Fruit fly (Drosophila melanogaster): ENCODE results near the gene Srrm1.

Srrm1 gene

DNA sequence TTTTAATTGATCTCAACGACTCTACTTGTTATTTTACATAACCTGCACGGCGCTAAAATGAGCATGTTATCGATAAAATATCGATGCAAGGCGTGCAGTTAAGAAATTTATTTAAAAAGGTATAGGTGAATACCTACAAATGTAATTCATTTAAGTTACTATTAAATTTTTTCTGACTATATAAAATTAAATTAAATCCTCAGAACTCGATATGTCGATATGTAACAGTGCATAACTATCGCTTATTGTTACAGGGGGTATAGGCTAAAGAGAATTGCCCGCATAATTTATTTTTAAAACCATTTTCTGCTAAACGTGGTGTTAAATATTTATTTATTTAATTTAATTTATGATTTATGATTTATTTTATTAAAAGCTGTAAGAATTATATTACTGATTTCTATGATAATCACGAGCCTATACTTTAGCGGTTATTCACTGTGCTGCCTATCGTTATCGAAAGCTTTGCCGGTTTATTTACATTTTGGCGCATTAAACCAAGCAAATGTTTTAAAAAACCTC, 18.8 kb upstream of the Srrm1 start, which contains the start of the genes mRpL20 and Icmt (continued):
- peak; percentile 95 for TF ChIP-seq fd3F (GFP tag; optimal IDR thresholded peaks at IDR 0.05)
- peak; percentile 81 for TF ChIP-seq CG17568 (GFP tag; optimal IDR thresholded peaks at IDR 0.05)
- peak; percentile 75 for TF ChIP-seq CG8290 (GFP tag; optimal IDR thresholded peaks at IDR 0.05)
- TF ChIP-seq CG8290 (tag; optimal IDR thresholded peaks at IDR 0.05) = no peak
- peak; percentile 49 for TF ChIP-seq CG6254 (GFP tag; optimal IDR thresholded peaks at IDR 0.05)
- peak; percentile 88 for TF ChIP-seq CG9437 (GFP tag; optimal IDR thresholded peaks at IDR 0.05)
- peak; percentile 95 for TF ChIP-seq dmrt99B (tag; optimal IDR thresholded peaks at IDR 0.05)
- peak; percentile 91 for TF ChIP-seq lab (GFP tag; optimal IDR thresholded peaks at IDR 0.05)
- peak; percentile 97 for TF ChIP-seq dysf (GFP tag; IDR thresholded peaks at IDR 0.05)
- no peak for TF ChIP-seq Dad (GFP tag; optimal IDR thresholded peaks at IDR 0.05)
- peak; percentile 87 for TF ChIP-seq fd96Cb (tag; optimal IDR thresholded peaks at IDR 0.05)
- peak; percentile 83 for TF ChIP-seq tio (GFP tag; optimal IDR thresholded peaks at IDR 0.05)
- peak; percentile 93 for TF ChIP-seq CG18262 (tag; optimal IDR thresholded peaks at IDR 0.05)
- peak; percentile 59 for TF ChIP-seq vfl (GFP tag; optimal IDR thresholded peaks at IDR 0.05)
- peak; percentile 91 for TF ChIP-seq CG11560 (tag; IDR thresholded peaks at IDR 0.05)
- peak; percentile 96 for TF ChIP-seq ara (GFP tag; IDR thresholded peaks at IDR 0.05)
- peak in 1 of 2 experiments; percentile 90 for TF ChIP-seq Eip74EF (GFP tag; optimal IDR thresholded peaks at IDR 0.05)
- TF ChIP-seq Bdp1 (GFP tag; optimal IDR thresholded peaks at IDR 0.05) = peak; percentile 49
- peak; percentile 97 for TF ChIP-seq H2.0 (GFP tag; IDR thresholded peaks at IDR 0.05)
- TF ChIP-seq mirr (GFP tag; optimal IDR thresholded peaks at IDR 0.05) = no peak
- peak; percentile 86 for TF ChIP-seq caup (GFP tag; optimal IDR thresholded peaks at IDR 0.05; ENCODE audit: severe bottlenecking)
- TF ChIP-seq ato (GFP tag; IDR thresholded peaks at IDR 0.05; ENCODE audit: partially characterized antibody) = no peak; the same call in 1 of the 2 replicates
- no peak for TF ChIP-seq prd (optimal IDR thresholded peaks at IDR 0.05)
- TF ChIP-seq prd (GFP tag; IDR thresholded peaks at IDR 0.05) = peak; percentile 99
- TF ChIP-seq BtbVII (GFP tag; optimal IDR thresholded peaks at IDR 0.05) = peak; percentile 72
- peak; percentile 76 for TF ChIP-seq CG10654 (GFP tag; optimal IDR thresholded peaks at IDR 0.05)
- peak; percentile 96 for TF ChIP-seq gsb-n (tag; optimal IDR thresholded peaks at IDR 0.05)
- peak; percentile 92 for TF ChIP-seq NfI (GFP tag; optimal IDR thresholded peaks at IDR 0.05)
- peak; percentile 93 for TF ChIP-seq B-H2 (GFP tag; optimal IDR thresholded peaks at IDR 0.05)
- no peak for TF ChIP-seq disco-r (GFP tag; optimal IDR thresholded peaks at IDR 0.05)
- TF ChIP-seq Hmr (GFP tag; optimal IDR thresholded peaks at IDR 0.05) = peak; percentile 95
- no peak for TF ChIP-seq repo (GFP tag; optimal IDR thresholded peaks at IDR 0.05)
- peak; percentile 92 for TF ChIP-seq CG14014 (GFP tag; IDR thresholded peaks at IDR 0.05)
- TF ChIP-seq Dbx (GFP tag; IDR thresholded peaks at IDR 0.05) = peak; percentile 92
- peak; percentile 77 for TF ChIP-seq Bgb (GFP tag; IDR thresholded peaks at IDR 0.05; ENCODE audit: partially characterized antibody)
- TF ChIP-seq vnd (GFP tag; IDR thresholded peaks at IDR 0.05; ENCODE audit: partially characterized antibody) = peak; percentile 85
- TF ChIP-seq CG15696 (tag; optimal IDR thresholded peaks at IDR 0.05) = peak; percentile 66
- TF ChIP-seq CG6765 (GFP tag; optimal IDR thresholded peaks at IDR 0.05) = peak; percentile 73
- TF ChIP-seq Dp (GFP tag; optimal IDR thresholded peaks at IDR 0.05) = peak; percentile 40
- TF ChIP-seq Asciz (GFP tag; optimal IDR thresholded peaks at IDR 0.05) = peak; percentile 79
- peak; percentile 80 for TF ChIP-seq dan (GFP tag; IDR thresholded peaks at IDR 0.05)
- peak; percentile 55 for TF ChIP-seq CG3838 (GFP tag; optimal IDR thresholded peaks at IDR 0.05)
- TF ChIP-seq Sry-β (GFP tag; optimal IDR thresholded peaks at IDR 0.05) = no peak
- peak; percentile 94 for TF ChIP-seq CG8388 (GFP tag; optimal IDR thresholded peaks at IDR 0.05)
- peak; percentile 27 for TF ChIP-seq CG16863 (GFP tag; optimal IDR thresholded peaks at IDR 0.05)
- TF ChIP-seq ttk (GFP tag; IDR thresholded peaks at IDR 0.05) = peak; percentile 98
- peak; percentile 93 for TF ChIP-seq Abd-B (GFP tag; optimal IDR thresholded peaks at IDR 0.05)
- TF ChIP-seq btn (GFP tag; optimal IDR thresholded peaks at IDR 0.05) = no peak
- TF ChIP-seq CG2202 (tag; optimal IDR thresholded peaks at IDR 0.05) = peak; percentile 76
- peak; percentile 97 for TF ChIP-seq gcm (GFP tag; optimal IDR thresholded peaks at IDR 0.05)
